Worm (Caenorhabditis elegans): ENCODE data around the gene ttbk-2.2.
A peak's percentile ranks its signal among the peaks of the same experiment; 100 is the strongest.
"Not testable (repeated sequence)": the region's sequence is repeated elsewhere in the genome, so short reads cannot be mapped to it uniquely, and the experiment has no call there.

ttbk-2.2 gene

ce11 chrIV:5066887-5067286 lies at the start of gene ttbk-2.2:
TSS of gene ttbk-2.2 (minus strand) at chrIV:5066987.
- not testable (repeated sequence) for TF ChIP-seq mdl-1, C16A3.4, xbp-1 (tag; optimal IDR thresholded peaks at IDR 0.05)

DNA sequence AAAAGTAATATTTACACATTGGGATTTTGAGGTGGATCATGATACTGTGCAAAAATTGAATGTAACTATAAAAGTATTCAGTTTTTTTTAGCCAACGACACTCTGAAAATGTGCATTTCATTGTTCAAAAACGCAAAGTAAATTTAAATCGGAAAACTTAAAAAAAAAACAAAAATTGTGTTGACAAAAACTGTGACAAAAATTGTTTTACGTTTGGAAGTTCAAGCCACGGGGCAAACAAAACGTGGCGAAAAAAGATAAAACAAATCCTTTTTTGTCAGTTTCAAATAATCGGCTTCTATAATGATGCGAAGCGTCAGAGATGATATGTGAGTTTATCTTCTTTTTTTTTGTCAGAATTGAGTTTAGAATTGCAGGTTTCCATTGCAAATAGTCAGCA lies 44.7 kb upstream of the ttbk-2.2 start, which contains the start of gene AC7.3:
TSS of gene AC7.3 (plus strand) at position 301 of the 400 bp plus-strand sequence.
- no peak for TF ChIP-seq fkh-10 (GFP tag; optimal IDR thresholded peaks at IDR 0.05)
- TF ChIP-seq dsc-1 (tag; optimal IDR thresholded peaks at IDR 0.05) = no peak
- TF ChIP-seq nhr-11 (tag; optimal IDR thresholded peaks at IDR 0.05) = no peak
- no peak for TF ChIP-seq elt-2 (tag; optimal IDR thresholded peaks at IDR 0.05)
- TF ChIP-seq jun-1 (tag; optimal IDR thresholded peaks at IDR 0.05) = no peak
- no peak for TF ChIP-seq sptf-1 (tag; optimal IDR thresholded peaks at IDR 0.05)
- no peak for TF ChIP-seq lir-3 (tag; optimal IDR thresholded peaks at IDR 0.05; ENCODE audit: poor library complexity)
- TF ChIP-seq nhr-71 (tag; optimal IDR thresholded peaks at IDR 0.05) = no peak
- no peak for TF ChIP-seq lsy-2 (tag; optimal IDR thresholded peaks at IDR 0.05)
- TF ChIP-seq zag-1 (tag; optimal IDR thresholded peaks at IDR 0.05) = no peak

ce11 chrIV:5110391-5110930 lies 43.7 kb upstream of the ttbk-2.2 start:
- TF ChIP-seq nhr-237 (tag; optimal IDR thresholded peaks at IDR 0.05) = no peak
- TF ChIP-seq nhr-85 (tag) = peak; percentile 20

DNA sequence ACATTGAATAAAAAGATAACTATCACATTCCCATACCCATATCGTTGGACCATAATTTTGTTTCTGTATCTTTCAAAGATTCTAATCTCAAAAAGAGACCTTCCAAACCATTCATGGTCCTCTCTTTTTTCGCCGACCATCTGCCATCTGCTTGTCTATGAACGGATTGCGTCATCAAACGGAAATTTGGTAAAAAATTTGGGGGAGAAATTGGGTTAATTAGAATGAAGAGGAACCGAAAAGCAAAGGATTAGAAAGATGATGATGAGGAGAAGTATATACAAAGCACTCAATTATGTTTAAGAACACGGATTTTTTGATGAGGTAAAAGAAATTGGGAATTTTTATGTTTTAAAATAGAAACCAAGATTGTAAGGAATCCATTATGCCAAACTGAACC lies 43.2 kb upstream of the ttbk-2.2 start:
- TF ChIP-seq zip-4 (GFP tag; optimal IDR thresholded peaks at IDR 0.05) (no peak), efl-1 (optimal IDR thresholded peaks at IDR 0.05) (no peak), efl-1 (GFP tag; optimal IDR thresholded peaks at IDR 0.05 in 1 of 2) (peak in 1 of 2 experiments; percentile 55)

ce11 chrIV:5108971-5109370 lies 42.2 kb upstream of the ttbk-2.2 start:
- no peak for TF ChIP-seq lsy-2 (tag; optimal IDR thresholded peaks at IDR 0.05)
- no peak for TF ChIP-seq swsn-7 (tag; optimal IDR thresholded peaks at IDR 0.05)
- TF ChIP-seq ceh-82 (tag; optimal IDR thresholded peaks at IDR 0.05) = no peak
- no peak for TF ChIP-seq tbx-2 (tag; optimal IDR thresholded peaks at IDR 0.05)
- TF ChIP-seq mdl-1 (tag; optimal IDR thresholded peaks at IDR 0.05) = no peak
- no peak for TF ChIP-seq ets-5 (GFP tag; IDR thresholded peaks at IDR 0.05)
- TF ChIP-seq vab-15 (tag; optimal IDR thresholded peaks at IDR 0.05) = no peak
- no peak for TF ChIP-seq snpc-4 (tag; optimal IDR thresholded peaks at IDR 0.05)
- TF ChIP-seq ztf-4 (tag; optimal IDR thresholded peaks at IDR 0.05) = no peak
- no peak for TF ChIP-seq ama-1 (optimal IDR thresholded peaks at IDR 0.05)

ce11 chrIV:5103229-5103894 lies 36.6 kb upstream of the ttbk-2.2 start, which contains the start of gene C02B10.3:
TSS of gene C02B10.3 (minus strand) at chrIV:5103279.
- TF ChIP-seq F16B12.6 (tag; optimal IDR thresholded peaks at IDR 0.05) (peak; percentile 19), ceh-8 (GFP tag; optimal IDR thresholded peaks at IDR 0.05) (no peak), egl-27 (tag; optimal IDR thresholded peaks at IDR 0.05) (no peak), fos-1 (tag; optimal IDR thresholded peaks at IDR 0.05) (no peak), ets-5 (GFP tag; IDR thresholded peaks at IDR 0.05) (no peak), mef-2 (tag; optimal IDR thresholded peaks at IDR 0.05) (no peak), zag-1 (tag; optimal IDR thresholded peaks at IDR 0.05) (peak; percentile 24), nhr-77 (tag; optimal IDR thresholded peaks at IDR 0.05) (peak; percentile 12), ceh-88 (GFP tag; IDR thresholded peaks at IDR 0.05) (no peak), fkh-10 (GFP tag; optimal IDR thresholded peaks at IDR 0.05) (peak; percentile 40), isw-1 (GFP tag; IDR thresholded peaks at IDR 0.05) (peak; percentile 29), C16A3.4 (tag; optimal IDR thresholded peaks at IDR 0.05) (no peak), unc-130 (tag; optimal IDR thresholded peaks at IDR 0.05) (no peak), nhr-84 (tag; optimal IDR thresholded peaks at IDR 0.05) (no peak), ceh-82 (tag; optimal IDR thresholded peaks at IDR 0.05) (peak in 2 of 3 experiments; percentile 36 to 70), sptf-1 (tag; optimal IDR thresholded peaks at IDR 0.05) (no peak), Y116A8C.19 (tag; optimal IDR thresholded peaks at IDR 0.05; ENCODE audit: borderline replicate concordance) (no peak), aly-2 (tag; optimal IDR thresholded peaks at IDR 0.05) (no peak), skn-1 (tag; optimal IDR thresholded peaks at IDR 0.05) (peak; percentile 53), hpl-2 (GFP tag; optimal IDR thresholded peaks at IDR 0.05) (no peak), efl-3 (GFP tag; optimal IDR thresholded peaks at IDR 0.05) (no peak), nhr-76 (tag; optimal IDR thresholded peaks at IDR 0.05) (no peak), nhr-28 (tag; optimal IDR thresholded peaks at IDR 0.05) (no peak), swsn-7 (tag; optimal IDR thresholded peaks at IDR 0.05) (peak; percentile 30), ces-1 (GFP tag; optimal IDR thresholded peaks at IDR 0.05) (no peak)

All from whole organism, L1 larva.